Worm (Caenorhabditis elegans) whole organism, young adult: ENCODE results near the gene degt-1.

Source experiments
- B0261.1 ChIP-seq: sonication (generic microtip); optimal IDR thresholded peaks from 2 replicates; lab custom pipeline; 2016; ENCODE audit warnings: mild to moderate bottlenecking, missing genetic modification characterization, moderate library complexity, missing compliant biosample characterization
- D2030.7 ChIP-seq: fragments of 200-800 bp; sonication (Bioruptor generic); IDR thresholded peaks from 2 replicates; pipeline ENCODE4 v1.3.6; 2022; ENCODE audit warnings: missing genetic modification reagents, missing genetic modification characterization, missing compliant biosample characterization
- F39B2.1 ChIP-seq: fragments of 200-800 bp; sonication (Bioruptor generic); IDR thresholded peaks from 2 replicates; pipeline ENCODE4 v1.3.6; 2022; ENCODE audit warnings: missing genetic modification reagents, missing genetic modification characterization, missing compliant biosample characterization
- F55B11.4 ChIP-seq: sonication (generic microtip); optimal IDR thresholded peaks from 2 replicates; lab custom pipeline; 2016; ENCODE audit warnings: missing compliant biosample characterization, missing genetic modification characterization, borderline replicate concordance; ENCODE audit not compliant: insufficient read depth
- K12H6.12 ChIP-seq: fragments of 200-800 bp; sonication (Bioruptor generic); optimal IDR thresholded peaks from 2 replicates; lab custom pipeline; 2018; ENCODE audit warnings: mild to moderate bottlenecking, missing genetic modification characterization, missing compliant biosample characterization
- Y53G8AR.9 ChIP-seq: fragments of 200-800 bp; sonication (Bioruptor generic); conservative IDR thresholded peaks from 2 replicates; pipeline ENCODE4 v1.3.6; 2022; ENCODE audit warnings: missing genetic modification reagents, missing genetic modification characterization, missing compliant biosample characterization
- Y67H2A.10 ChIP-seq: fragments of 200-800 bp; sonication (Bioruptor generic); conservative IDR thresholded peaks from 2 replicates; pipeline ENCODE4 v1.3.6; 2022; ENCODE audit warnings: missing genetic modification reagents, missing genetic modification characterization, missing compliant biosample characterization
- Y79H2A.3 ChIP-seq: fragments of 200-800 bp; sonication (Bioruptor generic); conservative IDR thresholded peaks from 2 replicates; pipeline ENCODE4 v1.3.6; 2022; ENCODE audit warnings: missing genetic modification reagents, missing genetic modification characterization, missing compliant biosample characterization
- ZK185.1 ChIP-seq: sonication (generic microtip); optimal IDR thresholded peaks from 2 replicates; lab custom pipeline; 2016; ENCODE audit warnings: mild to moderate bottlenecking, missing genetic modification characterization, missing compliant biosample characterization; ENCODE audit not compliant: poor library complexity, severe bottlenecking
- aptf-2 ChIP-seq: fragments of 200-800 bp; sonication (Bioruptor generic); conservative IDR thresholded peaks from 2 replicates; pipeline ENCODE4 v1.3.6; 2022; ENCODE audit warnings: missing genetic modification reagents, missing genetic modification characterization, missing compliant biosample characterization
- athp-1 ChIP-seq: sonication (generic microtip); optimal IDR thresholded peaks from 2 replicates; lab custom pipeline; 2017; ENCODE audit warnings: mild to moderate bottlenecking, missing genetic modification characterization, missing compliant biosample characterization
- ccch-3 ChIP-seq: fragments of 200-800 bp; sonication (Bioruptor generic); optimal IDR thresholded peaks from 2 replicates; lab custom pipeline; 2018; ENCODE audit warnings: mild to moderate bottlenecking, missing genetic modification characterization, missing compliant biosample characterization
- cebp-1 ChIP-seq, 2 experiments: fragments of 200-800 bp in 1 of 2; sonication (Bioruptor generic) in 1 of 2; sonication (generic microtip) in 1 of 2; IDR thresholded peaks in 1 of 2; optimal IDR thresholded peaks in 1 of 2; 2 replicates each; pipeline versions ENCODE4 v1.3.6 to Lab custom; 2017 to 2022; ENCODE audit warnings: missing compliant biosample characterization in 2 of 2, missing genetic modification characterization in 2 of 2, mild to moderate bottlenecking in 1 of 2, missing genetic modification reagents in 1 of 2, moderate library complexity in 1 of 2
- cebp-2 ChIP-seq: fragments of 200-800 bp; sonication (Bioruptor generic); IDR thresholded peaks from 2 replicates; pipeline ENCODE4 v1.3.6; 2022; ENCODE audit warnings: missing genetic modification characterization, missing compliant biosample characterization
- ceh-79 ChIP-seq: sonication (generic microtip); optimal IDR thresholded peaks from 2 replicates; lab custom pipeline; 2017; ENCODE audit warnings: mild to moderate bottlenecking, missing genetic modification characterization, missing compliant biosample characterization
- egl-18 ChIP-seq: fragments of 200-800 bp; sonication (Bioruptor generic); IDR thresholded peaks from 2 replicates; pipeline ENCODE4 v1.3.6; 2022; ENCODE audit warnings: missing genetic modification reagents, missing genetic modification characterization, missing compliant biosample characterization
- him-1 ChIP-seq: sonication (generic microtip); optimal IDR thresholded peaks from 2 replicates; lab custom pipeline; 2016; ENCODE audit warnings: missing genotype, missing genetic modification reagents, missing genetic modification characterization, missing compliant biosample characterization
- hlh-12 ChIP-seq: sonication (generic microtip); optimal IDR thresholded peaks from 2 replicates; lab custom pipeline; 2016; ENCODE audit warnings: missing genetic modification characterization, missing compliant biosample characterization
- hlh-26 ChIP-seq: fragments of 200-800 bp; sonication (Bioruptor generic); conservative IDR thresholded peaks from 2 replicates; pipeline ENCODE4 v1.3.6; 2022; ENCODE audit warnings: missing genetic modification reagents, missing genetic modification characterization, missing compliant biosample characterization
- hmg-20 ChIP-seq: fragments of 200-800 bp; sonication (Bioruptor generic); IDR thresholded peaks from 2 replicates; pipeline ENCODE4 v1.3.6; 2022; ENCODE audit warnings: missing genetic modification reagents, missing genetic modification characterization, missing compliant biosample characterization
- hsf-1 ChIP-seq: fragments of 200-800 bp; sonication (Bioruptor generic); IDR thresholded peaks from 2 replicates; pipeline ENCODE4 v1.3.6; 2022; ENCODE audit warnings: missing genetic modification reagents, missing genetic modification characterization, missing compliant biosample characterization
- let-526 ChIP-seq: fragments of 200-800 bp; sonication (Bioruptor generic); IDR thresholded peaks from 2 replicates; pipeline ENCODE4 v1.3.6; 2022; ENCODE audit warnings: missing genetic modification reagents, missing genetic modification characterization, missing compliant biosample characterization
- let-607 ChIP-seq, 2 experiments: fragments of 200-800 bp in 1 of 2; sonication (Bioruptor generic) in 1 of 2; sonication (generic microtip) in 1 of 2; optimal IDR thresholded peaks; 2 replicates each; lab custom pipeline; 2016 to 2018; ENCODE audit warnings: mild to moderate bottlenecking in 2 of 2, missing compliant biosample characterization in 2 of 2, missing genetic modification characterization in 2 of 2, moderate library complexity in 2 of 2, missing genotype in 1 of 2
- lin-26 ChIP-seq: fragments of 200-800 bp; sonication (Bioruptor generic); IDR thresholded peaks from 2 replicates; pipeline ENCODE4 v1.3.6; 2022; ENCODE audit warnings: missing genetic modification reagents, missing genetic modification characterization, missing compliant biosample characterization
- lin-40 ChIP-seq: sonication (generic microtip); optimal IDR thresholded peaks from 2 replicates; lab custom pipeline; 2016; ENCODE audit warnings: missing genetic modification characterization, mild to moderate bottlenecking, missing compliant biosample characterization, missing genotype, missing genetic modification reagents
- lir-1 ChIP-seq: fragments of 200-800 bp; sonication (Bioruptor generic); conservative IDR thresholded peaks from 2 replicates; pipeline ENCODE4 v1.3.6; 2022; ENCODE audit warnings: missing genetic modification reagents, missing genetic modification characterization, missing compliant biosample characterization
- lsl-1 ChIP-seq: fragments of 200-800 bp; sonication (Bioruptor generic); optimal IDR thresholded peaks from 2 replicates; lab custom pipeline; 2018; ENCODE audit warnings: mild to moderate bottlenecking, missing genetic modification characterization, moderate library complexity, missing compliant biosample characterization
- lsy-27 ChIP-seq: sonication (generic microtip); optimal IDR thresholded peaks from 2 replicates; lab custom pipeline; 2017; ENCODE audit warnings: missing genetic modification characterization, mild to moderate bottlenecking, missing compliant biosample characterization, antibody characterized with exemption, missing genotype, borderline replicate concordance; ENCODE audit not compliant: insufficient read depth
- madf-6 ChIP-seq: fragments of 200-800 bp; sonication (Bioruptor generic); IDR thresholded peaks from 2 replicates; pipeline ENCODE4 v1.3.6; 2022; ENCODE audit warnings: missing genetic modification reagents, missing genetic modification characterization, missing compliant biosample characterization
- madf-8 ChIP-seq: fragments of 200-800 bp; sonication (Bioruptor generic); conservative IDR thresholded peaks from 2 replicates; pipeline ENCODE4 v1.3.6; 2022; ENCODE audit warnings: missing genetic modification reagents, missing genetic modification characterization, missing compliant biosample characterization
- nfya-1 ChIP-seq: sonication (generic microtip); optimal IDR thresholded peaks from 2 replicates; lab custom pipeline; 2017; ENCODE audit warnings: antibody characterized with exemption, missing compliant biosample characterization, missing genetic modification characterization, borderline replicate concordance; ENCODE audit not compliant: insufficient read depth
- pbrm-1 ChIP-seq: fragments of 200-800 bp; sonication (Bioruptor generic); IDR thresholded peaks from 2 replicates; pipeline ENCODE4 v1.3.6; 2022; ENCODE audit warnings: missing genetic modification reagents, missing genetic modification characterization, missing compliant biosample characterization
- pha-4 ChIP-seq: fragments of 150-350 bp; sonication (generic microtip); optimal IDR thresholded peaks from 2 replicates; lab custom pipeline; 2014; ENCODE audit warnings: missing biosample characterization, missing genetic modification reagents, missing genetic modification characterization
- rcor-1 ChIP-seq: fragments of 200-800 bp; sonication (Bioruptor generic); IDR thresholded peaks from 2 replicates; pipeline ENCODE4 v1.3.6; 2022; ENCODE audit warnings: missing genetic modification reagents, missing genetic modification characterization, missing compliant biosample characterization
- rec-8 ChIP-seq, 2 experiments: sonication (generic microtip); optimal IDR thresholded peaks; 2 replicates each; lab custom pipeline; 2016; ENCODE audit warnings: mild to moderate bottlenecking in 2 of 2, missing genetic modification characterization in 2 of 2, missing genetic modification reagents in 2 of 2, missing genotype in 2 of 2, missing biosample characterization in 1 of 2, missing compliant biosample characterization in 1 of 2, moderate library complexity in 1 of 2
- repo-1 ChIP-seq: sonication (generic microtip); optimal IDR thresholded peaks from 2 replicates; lab custom pipeline; 2017; ENCODE audit warnings: mild to moderate bottlenecking, missing genetic modification characterization, missing compliant biosample characterization
- sdz-38 ChIP-seq: sonication (generic microtip); optimal IDR thresholded peaks from 2 replicates; lab custom pipeline; 2016; ENCODE audit warnings: missing genotype, missing genetic modification characterization, missing compliant biosample characterization
- snpc-3.4 ChIP-seq: sonication (generic microtip); optimal IDR thresholded peaks from 2 replicates; lab custom pipeline; 2017; ENCODE audit warnings: missing genetic modification characterization, mild to moderate bottlenecking, missing compliant biosample characterization, antibody characterized with exemption, moderate library complexity, missing genotype, missing genetic modification reagents
- snpc-4 ChIP-seq, 5 experiments: fragments of 150-350 bp in 1 of 5; sonication (generic microtip) in 4 of 5; optimal IDR thresholded peaks; 2 replicates each; lab custom pipeline; 2014 to 2018; ENCODE audit warnings: missing genetic modification characterization in 5 of 5, missing biosample characterization in 3 of 5, antibody characterized with exemption in 2 of 5, mild to moderate bottlenecking in 2 of 5, missing compliant biosample characterization in 2 of 5, missing genotype in 2 of 5, moderate library complexity in 2 of 5, missing genetic modification reagents in 1 of 5
- tlf-1 ChIP-seq: fragments of 200-800 bp; sonication (Bioruptor generic); optimal IDR thresholded peaks from 2 replicates; lab custom pipeline; 2018; ENCODE audit warnings: mild to moderate bottlenecking, missing genetic modification characterization, missing compliant biosample characterization
- unc-130 ChIP-seq: sonication (generic microtip); optimal IDR thresholded peaks from 2 replicates; lab custom pipeline; 2016; ENCODE audit warnings: missing genetic modification reagents, missing genetic modification characterization, missing compliant biosample characterization
- unc-62 ChIP-seq: fragments of 150-350 bp; optimal IDR thresholded peaks from 2 replicates; lab custom pipeline; 2014; ENCODE audit warnings: missing biosample characterization, missing genetic modification reagents, missing genetic modification characterization
- zim-3 ChIP-seq: sonication (generic microtip); optimal IDR thresholded peaks from 2 replicates; lab custom pipeline; 2017; ENCODE audit warnings: mild to moderate bottlenecking, missing genetic modification characterization, moderate library complexity, missing compliant biosample characterization
- ztf-18 ChIP-seq: sonication (generic microtip); optimal IDR thresholded peaks from 2 replicates; lab custom pipeline; 2016; ENCODE audit warnings: missing genotype, mild to moderate bottlenecking, missing genetic modification characterization, missing compliant biosample characterization
- ztf-3 ChIP-seq: fragments of 200-800 bp; sonication (Bioruptor generic); optimal IDR thresholded peaks from 2 replicates; lab custom pipeline; 2018; ENCODE audit warnings: mild to moderate bottlenecking, missing genetic modification characterization, missing compliant biosample characterization

Gene degt-1

DNA sequence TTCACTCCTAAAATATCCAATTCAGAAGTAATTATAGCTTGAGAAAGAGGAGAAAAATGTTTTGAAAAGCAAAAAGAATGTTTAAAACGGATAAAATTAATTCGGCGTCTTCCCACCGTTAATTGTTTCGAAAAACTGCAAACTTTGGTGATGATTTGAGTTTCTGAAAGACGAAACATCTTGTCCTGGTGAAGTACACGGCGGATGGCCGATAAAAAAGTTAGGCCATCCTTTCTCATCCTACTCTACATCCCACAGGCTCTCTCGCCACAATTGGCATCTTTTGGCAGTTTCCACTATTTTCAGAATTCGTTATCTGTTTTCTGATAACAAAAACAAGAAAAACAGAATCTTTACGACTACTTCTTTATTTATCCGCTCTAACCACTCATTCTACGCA, 14.2 kb upstream of the degt-1 start, which contains the start of the genes C35A5.8 and hda-11 (continued):
- TF ChIP-seq lin-40 (tag; lab: Kevin White, UChicago) (peak; percentile 57), ztf-18 (tag; lab: Kevin White, UChicago) (peak; percentile 59), Y53G8AR.9 (GFP tag; lab: Robert Waterston, UW) (0 out of 2 replicates have a peak, but pooled peaks have one; percentile 14), aptf-2 (0 out of 2 replicates have a peak, but pooled peaks have one; percentile 11), nfya-1 (tag; lab: Kevin White, UChicago) (no peak), unc-62 (GFP tag; lab: Kevin White, UChicago) (no peak), lin-26 (GFP tag; lab: Robert Waterston, UW) (no peak), F39B2.1 (GFP tag; lab: Robert Waterston, UW) (no peak), hmg-20 (0 out of 2 replicates have a peak, but pooled peaks have one; percentile 7), ceh-79 (tag; lab: Kevin White, UChicago) (peak; percentile 60), lir-1 (GFP tag; lab: Robert Waterston, UW) (peak; percentile 75), lsl-1 (GFP tag; lab: Kevin White, UChicago) (peak; percentile 46), Y67H2A.10 (GFP tag; lab: Robert Waterston, UW) (no peak), lsy-27 (tag; lab: Kevin White, UChicago) (no peak), Y79H2A.3 (GFP tag; lab: Robert Waterston, UW) (no peak), athp-1 (no peak), cebp-2 (no peak), F55B11.4 (tag; lab: Kevin White, UChicago) (no peak), ztf-3 (GFP tag; lab: Kevin White, UChicago) (no peak), hlh-26 (GFP tag; lab: Robert Waterston, UW) (no peak), zim-3 (peak; percentile 57), him-1 (tag; lab: Kevin White, UChicago) (peak; percentile 39), let-526 (GFP tag; lab: Robert Waterston, UW) (peak; percentile 40; the same call in 1 of the 2 replicates), repo-1 (tag; lab: Kevin White, UChicago) (no peak), cebp-1 (GFP tag; IDR thresholded peaks at IDR 0.05; lab: Robert Waterston, UW) (peak; percentile 43; the same call in 1 of the 2 replicates), cebp-1 (tag; optimal IDR thresholded peaks at IDR 0.05; lab: Kevin White, UChicago) (no peak), ZK185.1 (tag; lab: Kevin White, UChicago) (peak; percentile 93), snpc-4 (GFP tag; optimal IDR thresholded peaks at IDR 0.05; lab: Kevin White, UChicago) (peak; percentile 43), snpc-4 (tag; optimal IDR thresholded peaks at IDR 0.05; lab: Kevin White, UChicago) (peak in 2 of 4 experiments; percentile 37 to 57), ccch-3 (GFP tag; lab: Kevin White, UChicago) (peak; percentile 43), rec-8 (tag; optimal IDR thresholded peaks at IDR 0.05; lab: Kevin White, UChicago) (peak; percentile 52 to 60), K12H6.12 (tag; lab: Kevin White, UChicago) (peak; percentile 38), pha-4 (tag; lab: Kevin White, UChicago) (no peak), madf-8 (GFP tag; lab: Robert Waterston, UW) (0 out of 2 replicates have a peak, but pooled peaks have one; percentile 12), let-607 (tag; optimal IDR thresholded peaks at IDR 0.05; lab: Kevin White, UChicago) (peak in 1 of 2 experiments; percentile 49), sdz-38 (tag; lab: Kevin White, UChicago) (peak; percentile 23), pbrm-1 (GFP tag; lab: Robert Waterston, UW) (0 out of 2 replicates have a peak, but pooled peaks have one; percentile 22), egl-18 (GFP tag; lab: Robert Waterston, UW) (no peak), unc-130 (GFP tag; lab: Kevin White, UChicago) (peak; percentile 78), snpc-3.4 (tag; lab: Kevin White, UChicago) (no peak), B0261.1 (tag; lab: Kevin White, UChicago) (no peak), hsf-1 (GFP tag; lab: Robert Waterston, UW) (no peak), D2030.7 (GFP tag; lab: Robert Waterston, UW) (peak; percentile 67), tlf-1 (peak; percentile 10), rcor-1 (peak; percentile 86), hlh-12 (no peak), madf-6 (peak; percentile 67)
